Worm (Caenorhabditis elegans): ENCODE data around the gene srd-13.

DNA sequence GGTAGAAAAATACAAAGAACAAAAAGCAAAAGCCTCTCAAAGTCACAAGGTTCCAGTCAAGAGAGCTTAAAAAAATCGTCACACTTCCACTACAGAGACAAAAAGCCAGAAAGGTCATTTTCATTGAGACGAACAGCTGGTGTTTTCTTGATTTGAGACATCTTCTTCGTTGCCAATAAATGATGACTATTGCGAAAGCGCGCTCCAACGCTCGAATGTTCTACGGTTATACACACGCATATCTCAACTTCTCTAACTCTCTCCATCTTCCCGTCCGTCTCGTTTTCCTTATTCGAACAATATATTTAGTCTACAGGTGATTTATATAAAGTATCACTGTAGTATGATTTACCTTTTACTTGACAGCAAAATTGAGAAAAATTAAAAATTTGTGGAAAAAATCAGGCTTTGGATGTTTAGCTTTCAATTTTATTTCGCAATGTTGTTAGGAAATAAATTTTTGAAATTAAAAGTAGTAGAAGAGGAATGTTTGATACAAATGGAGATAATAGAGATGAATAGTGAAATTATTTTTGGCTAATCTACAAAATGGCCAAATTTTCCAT, 30.0 kb upstream of the srd-13 start:
- TF ChIP-seq unc-39 (tag; optimal IDR thresholded peaks at IDR 0.05) (no peak), nhr-12 (tag; optimal IDR thresholded peaks at IDR 0.05) (no peak), skn-1 (tag; optimal IDR thresholded peaks at IDR 0.05) (peak; percentile 96), ZK546.5 (tag; optimal IDR thresholded peaks at IDR 0.05) (no peak), ama-1 (optimal IDR thresholded peaks at IDR 0.05) (peak; percentile 25), snpc-4 (tag; optimal IDR thresholded peaks at IDR 0.05) (no peak), lin-39 (tag; optimal IDR thresholded peaks at IDR 0.05) (no peak)
